Worm (Caenorhabditis elegans): ENCODE data around the gene zip-2.

zip-2 gene

DNA sequence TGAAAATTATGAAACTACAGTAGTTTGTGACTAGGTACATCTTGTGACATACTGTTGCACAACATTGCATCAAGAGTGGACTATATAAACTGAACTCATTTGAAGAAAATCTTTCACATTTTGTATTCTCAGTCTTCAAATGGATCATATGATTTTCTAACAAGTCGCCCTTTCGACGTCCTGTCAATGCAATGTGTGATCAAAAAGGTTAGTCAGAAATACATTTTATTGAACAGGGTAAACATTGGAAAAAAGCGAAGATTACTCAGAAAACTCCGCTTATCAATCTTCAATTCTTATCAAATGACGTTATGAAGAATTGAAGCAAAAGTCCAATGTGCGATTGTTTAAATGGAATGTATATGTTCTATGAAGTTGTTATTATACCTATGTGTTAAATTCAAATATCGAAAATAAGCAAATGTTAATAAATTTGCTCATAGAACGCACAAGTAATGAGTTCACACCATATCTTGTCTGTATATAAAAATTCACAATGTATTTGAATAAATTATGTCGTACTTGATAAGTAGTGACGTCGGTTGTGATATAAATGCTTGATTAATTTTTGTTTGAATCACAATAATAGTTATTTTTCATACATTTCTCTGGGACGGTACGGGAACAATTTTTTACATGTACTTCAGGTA lies at the start of gene zip-2 (continued):
- TF ChIP-seq duxl-1 (tag; optimal IDR thresholded peaks at IDR 0.05; ENCODE audit: poor library complexity) (no peak), tra-1 (GFP tag; IDR thresholded peaks at IDR 0.05) (0 out of 2 replicates have a peak, but pooled peaks have one; percentile 41), lin-15B (tag; optimal IDR thresholded peaks at IDR 0.05) (no peak)

- no peak for TF ChIP-seq spr-1 (tag; optimal IDR thresholded peaks at IDR 0.05)
- TF ChIP-seq pha-4 (GFP tag; IDR thresholded peaks at IDR 0.05), result no peak
- peak; percentile 31 for TF ChIP-seq pha-4 (tag; optimal IDR thresholded peaks at IDR 0.05)
- peak; percentile 9 for TF ChIP-seq pqm-1 (tag; optimal IDR thresholded peaks at IDR 0.05)
- no peak for TF ChIP-seq daf-8 (GFP tag; IDR thresholded peaks at IDR 0.05)
- peak; percentile 10 for TF ChIP-seq nhr-28 (tag; optimal IDR thresholded peaks at IDR 0.05)
- TF ChIP-seq ztf-7 (tag; optimal IDR thresholded peaks at IDR 0.05), result no peak
- TF ChIP-seq dmd-9 (GFP tag; IDR thresholded peaks at IDR 0.05), result 0 out of 2 replicates have a peak, but pooled peaks have one; percentile 29
- TF ChIP-seq lin-38 (GFP tag; IDR thresholded peaks at IDR 0.05), result peak; percentile 94
- peak; percentile 72 for TF ChIP-seq nhr-6 (tag; optimal IDR thresholded peaks at IDR 0.05)
- peak in 1 of 2 experiments; percentile 82 for TF ChIP-seq hif-1 (tag; optimal IDR thresholded peaks at IDR 0.05)
- TF ChIP-seq nhr-77 (tag; optimal IDR thresholded peaks at IDR 0.05), result peak; percentile 76
- TF ChIP-seq unc-130 (GFP tag; optimal IDR thresholded peaks at IDR 0.05), result peak; percentile 90
- peak; percentile 19 for TF ChIP-seq hlh-11 (tag; optimal IDR thresholded peaks at IDR 0.05)
- TF ChIP-seq fkh-10 (GFP tag; optimal IDR thresholded peaks at IDR 0.05), result peak; percentile 52
- peak; percentile 70 for TF ChIP-seq aha-1 (tag)
- peak; percentile 47 for TF ChIP-seq hlh-30 (tag; optimal IDR thresholded peaks at IDR 0.05; ENCODE audit: insufficient read depth)
- peak; percentile 72 for TF ChIP-seq dpl-1 (GFP tag; optimal IDR thresholded peaks at IDR 0.05)
- no peak for TF ChIP-seq R02D3.7 (tag; optimal IDR thresholded peaks at IDR 0.05)
- TF ChIP-seq nhr-11 (tag; optimal IDR thresholded peaks at IDR 0.05), result peak; percentile 28
- no peak for TF ChIP-seq attf-4 (tag; optimal IDR thresholded peaks at IDR 0.05)
- TF ChIP-seq dmd-6 (GFP tag; IDR thresholded peaks at IDR 0.05), result peak; percentile 48; the same call in 1 of the 2 replicates
- no peak for TF ChIP-seq lin-39 (tag; optimal IDR thresholded peaks at IDR 0.05)
- TF ChIP-seq rbr-2 (tag; optimal IDR thresholded peaks at IDR 0.05), result peak; percentile 53
- TF ChIP-seq daf-16 (GFP tag; optimal IDR thresholded peaks at IDR 0.05), result no peak
- peak; percentile 12 for TF ChIP-seq daf-16 (tag; optimal IDR thresholded peaks at IDR 0.05)
- TF ChIP-seq lin-15B (tag; optimal IDR thresholded peaks at IDR 0.05), result peak; percentile 36
- TF ChIP-seq lin-13 (GFP tag; optimal IDR thresholded peaks at IDR 0.05), result peak; percentile 10
- TF ChIP-seq lsy-2 (tag; optimal IDR thresholded peaks at IDR 0.05), result peak; percentile 46 to 88
- TF ChIP-seq ceh-28 (tag; optimal IDR thresholded peaks at IDR 0.05), result no peak
- TF ChIP-seq mes-2 (tag; optimal IDR thresholded peaks at IDR 0.05; ENCODE audit: poor library complexity, severe bottlenecking), result peak; percentile 97
- peak; percentile 69 for TF ChIP-seq mep-1 (tag; optimal IDR thresholded peaks at IDR 0.05)
- peak; percentile 57 for TF ChIP-seq dve-1 (tag; optimal IDR thresholded peaks at IDR 0.05; ENCODE audit: insufficient read depth)
These were observed 49.5 kb upstream of the zip-2 start, which contains the start of the genes dagl-2 and ppm-1.G for ce11 chrIII:783254-783753. dagl-2 (minus strand) TSS chrIII:783305. ppm-1.G (plus strand) TSS chrIII:783703.

DNA sequence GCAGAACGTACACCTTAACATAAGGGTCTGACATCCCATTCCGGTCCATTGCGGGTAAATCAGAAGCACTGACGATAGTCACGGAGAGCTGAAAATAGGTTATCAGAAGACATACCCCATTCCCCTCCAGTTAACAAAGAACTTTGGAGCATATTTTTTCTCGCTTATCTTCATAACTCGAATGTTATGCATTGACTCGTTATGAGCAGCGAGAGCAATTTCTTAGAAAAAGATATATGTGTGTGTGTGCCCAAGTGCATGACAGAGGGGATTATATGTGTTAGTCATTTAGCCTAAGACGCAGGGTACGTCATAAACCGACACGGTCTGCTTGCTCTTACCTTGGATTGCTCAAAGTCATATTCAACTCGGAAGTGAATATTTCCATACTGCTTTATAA lies 43.2 kb upstream of the zip-2 start:
- TF ChIP-seq aha-1 (tag) (peak; percentile 34), pqm-1 (tag; optimal IDR thresholded peaks at IDR 0.05) (no peak)

ce11 chrIII:790591-790990 lies 42.2 kb upstream of the zip-2 start:
- TF ChIP-seq egl-43 (GFP tag; IDR thresholded peaks at IDR 0.05) (no peak), zfp-2 (tag; optimal IDR thresholded peaks at IDR 0.05) (no peak), F26F4.8 (GFP tag; conservative IDR thresholded peaks at IDR 0.05) (no peak), gei-8 (GFP tag; optimal IDR thresholded peaks at IDR 0.05) (no peak), nhr-6 (tag; optimal IDR thresholded peaks at IDR 0.05) (no peak), duxl-1 (tag; optimal IDR thresholded peaks at IDR 0.05; ENCODE audit: poor library complexity) (no peak), nhr-11 (tag; optimal IDR thresholded peaks at IDR 0.05) (no peak), mxl-3 (GFP tag; optimal IDR thresholded peaks at IDR 0.05) (no peak), unc-130 (GFP tag; optimal IDR thresholded peaks at IDR 0.05) (no peak), mdl-1 (tag; optimal IDR thresholded peaks at IDR 0.05) (no peak), hmg-1.1 (GFP tag; IDR thresholded peaks at IDR 0.05) (no peak), Y75B8A.6 (GFP tag; IDR thresholded peaks at IDR 0.05) (no peak), lir-3 (tag; optimal IDR thresholded peaks at IDR 0.05) (no peak), unc-62 (GFP tag; optimal IDR thresholded peaks at IDR 0.05 in 1 of 2) (no peak), unc-62 (tag; optimal IDR thresholded peaks at IDR 0.05) (no peak), ceh-62 (tag; optimal IDR thresholded peaks at IDR 0.05) (no peak)

Measured in whole organism, L4 larva.